Fruit fly (Drosophila melanogaster) whole organism, embryonic: Measurements from ENCODE around the gene CG7006.

Source experiments
- CG12942 ChIP-seq: fragments of 200-800 bp; sonication (Bioruptor generic); optimal IDR thresholded peaks from 3 replicates; lab custom pipeline; 2016; ENCODE audit warnings: missing biosample characterization, missing genetic modification characterization
- CG4854 ChIP-seq: fragments of 200-800 bp; sonication (Bioruptor generic); optimal IDR thresholded peaks from 2 replicates; lab custom pipeline; 2016; ENCODE audit warnings: missing biosample characterization, missing genetic modification characterization, inconsistent platforms
- CG9797 ChIP-seq: fragments of 200-800 bp; sonication (Bioruptor generic); optimal IDR thresholded peaks from 3 replicates; lab custom pipeline; 2018; ENCODE audit warnings: missing biosample characterization, mild to moderate bottlenecking, missing genetic modification characterization
- CG9932 ChIP-seq: fragments of 200-800 bp; sonication (Bioruptor generic); IDR thresholded peaks from 2 replicates; pipeline ENCODE4 v1.3.6; 2022; ENCODE audit warnings: missing biosample characterization, missing genetic modification characterization
- Drgx ChIP-seq: fragments of 200-800 bp; sonication (Bioruptor generic); IDR thresholded peaks from 2 replicates; pipeline ENCODE4 v1.3.6; 2022; ENCODE audit warnings: missing biosample characterization, missing genetic modification characterization
- bcd ChIP-seq: fragments of 200-800 bp; sonication (Bioruptor generic); optimal IDR thresholded peaks from 2 replicates; lab custom pipeline; 2017; ENCODE audit warnings: missing biosample characterization, mild to moderate bottlenecking, missing genetic modification characterization
- trem ChIP-seq: fragments of 200-800 bp; optimal IDR thresholded peaks from 3 replicates; lab custom pipeline; 2019; ENCODE audit warnings: missing biosample characterization, mild to moderate bottlenecking, missing genetic modification characterization, moderate library complexity
- vfl ChIP-seq: fragments of 200-800 bp; sonication (Bioruptor generic); optimal IDR thresholded peaks from 2 replicates; lab custom pipeline; 2016; ENCODE audit warnings: missing biosample characterization, missing genetic modification characterization

- TF ChIP-seq bcd (GFP tag; lab: Kevin White, UChicago) (no peak), CG4854 (GFP tag; lab: Kevin White, UChicago) (no peak), trem (no peak), CG9797 (GFP tag; lab: Kevin White, UChicago) (no peak), CG9932 (GFP tag; lab: Robert Waterston, UW) (no peak), Drgx (GFP tag; lab: Robert Waterston, UW) (no peak), vfl (GFP tag; lab: Kevin White, UChicago) (no peak), CG12942 (GFP tag; lab: Kevin White, UChicago) (no peak)
Measured at dm6 chr3R:24845148-24845547, 5.3 kb upstream of the CG7006 start.
